Worm (Caenorhabditis elegans) whole organism, L2 larva: Measurements from ENCODE around the gene W03D2.9.

ENCODE experiments used
- C34F6.9 ChIP-seq: fragments of 150-350 bp; optimal IDR thresholded peaks from 2 replicates; lab custom pipeline; 2014; ENCODE audit warnings: missing biosample characterization, missing genetic modification characterization
- F13H6.1 ChIP-seq: sonication (generic microtip); optimal IDR thresholded peaks from 2 replicates; lab custom pipeline; 2016; ENCODE audit warnings: missing genetic modification characterization, missing compliant biosample characterization
- R02D3.7 ChIP-seq: fragments of 150-350 bp; optimal IDR thresholded peaks from 2 replicates; lab custom pipeline; 2014; ENCODE audit warnings: missing biosample characterization, missing genetic modification characterization
- Y55F3AM.14 ChIP-seq: fragments of 200-800 bp; sonication (Bioruptor generic); optimal IDR thresholded peaks from 2 replicates; lab custom pipeline; 2018; ENCODE audit warnings: mild to moderate bottlenecking, missing genetic modification characterization, missing compliant biosample characterization
- ZK546.5 ChIP-seq: sonication (generic microtip); optimal IDR thresholded peaks from 2 replicates; lab custom pipeline; 2017; ENCODE audit warnings: missing biosample characterization, missing genetic modification characterization
- alr-1 ChIP-seq: fragments of 150-350 bp; optimal IDR thresholded peaks from 2 replicates; lab custom pipeline; 2014; ENCODE audit warnings: missing biosample characterization, missing genetic modification characterization
- aly-2 ChIP-seq: fragments of 150-350 bp; optimal IDR thresholded peaks from 2 replicates; lab custom pipeline; 2014; ENCODE audit warnings: missing biosample characterization, missing genetic modification characterization
- ama-1 ChIP-seq: fragments of 150-350 bp; optimal IDR thresholded peaks from 2 replicates; lab custom pipeline; 2018; ENCODE audit warnings: inconsistent platforms
- blmp-1 ChIP-seq: sonication (generic microtip); optimal IDR thresholded peaks from 2 replicates; lab custom pipeline; 2017; ENCODE audit warnings: missing genetic modification characterization, mild to moderate bottlenecking, missing compliant biosample characterization, antibody characterized with exemption, moderate library complexity; ENCODE audit not compliant: insufficient read depth
- ceh-16 ChIP-seq: fragments of 150-350 bp; optimal IDR thresholded peaks from 2 replicates; lab custom pipeline; 2014; ENCODE audit warnings: missing biosample characterization, missing genetic modification characterization
- ceh-82 ChIP-seq: fragments of 150-350 bp; optimal IDR thresholded peaks from 2 replicates; lab custom pipeline; 2014; ENCODE audit warnings: missing biosample characterization, missing genetic modification characterization
- crh-2 ChIP-seq: sonication (generic microtip); optimal IDR thresholded peaks from 2 replicates; lab custom pipeline; 2017; ENCODE audit warnings: missing biosample characterization, missing genetic modification characterization
- dmd-4 ChIP-seq: sonication (generic microtip); optimal IDR thresholded peaks from 2 replicates; lab custom pipeline; 2017; ENCODE audit warnings: missing biosample characterization, missing genetic modification characterization
- egl-27 ChIP-seq: sonication (generic microtip); optimal IDR thresholded peaks from 3 replicates; lab custom pipeline; 2017; ENCODE audit warnings: missing biosample characterization, missing genetic modification reagents, missing genetic modification characterization
- elt-1 ChIP-seq: fragments of 150-350 bp; optimal IDR thresholded peaks from 2 replicates; lab custom pipeline; 2014; ENCODE audit warnings: missing biosample characterization, missing genetic modification characterization
- elt-3 ChIP-seq: sonication (generic microtip); optimal IDR thresholded peaks from 2 replicates; lab custom pipeline; 2017; ENCODE audit warnings: missing biosample characterization, missing genetic modification characterization
- fos-1 ChIP-seq: fragments of 150-350 bp; optimal IDR thresholded peaks from 2 replicates; lab custom pipeline; 2014; ENCODE audit warnings: missing biosample characterization, missing genetic modification characterization
- gmeb-1 ChIP-seq: fragments of 150-350 bp; optimal IDR thresholded peaks from 2 replicates; lab custom pipeline; 2014; ENCODE audit warnings: missing biosample characterization, missing genetic modification characterization
- lin-11 ChIP-seq: fragments of 150-350 bp; sonication (generic microtip); optimal IDR thresholded peaks from 2 replicates; lab custom pipeline; 2014; ENCODE audit warnings: missing biosample characterization, missing genetic modification characterization, inconsistent platforms, mixed read lengths
- lin-13 ChIP-seq: fragments of 150-350 bp; optimal IDR thresholded peaks from 2 replicates; lab custom pipeline; 2014; ENCODE audit warnings: missing biosample characterization, missing genetic modification reagents, missing genetic modification characterization
- lin-39 ChIP-seq: fragments of 150-350 bp; optimal IDR thresholded peaks from 2 replicates; lab custom pipeline; 2014; ENCODE audit warnings: missing biosample characterization, missing genetic modification reagents, missing genetic modification characterization
- lsy-2 ChIP-seq, 2 experiments: fragments of 150-350 bp in 1 of 2; sonication (generic microtip) in 1 of 2; optimal IDR thresholded peaks; 2 replicates each; lab custom pipeline; 2014 to 2017; ENCODE audit warnings: missing biosample characterization in 2 of 2, missing genetic modification characterization in 2 of 2
- mab-5 ChIP-seq: fragments of 150-350 bp; optimal IDR thresholded peaks from 2 replicates; lab custom pipeline; 2014; ENCODE audit warnings: missing biosample characterization, missing genetic modification characterization
- mbf-1 ChIP-seq: sonication (generic microtip); optimal IDR thresholded peaks from 2 replicates; lab custom pipeline; 2017; ENCODE audit warnings: missing biosample characterization, missing genetic modification characterization
- mdl-1 ChIP-seq, 2 experiments: fragments of 150-350 bp in 1 of 2; sonication (generic microtip) in 1 of 2; optimal IDR thresholded peaks; 2 replicates each; lab custom pipeline; 2017; ENCODE audit warnings: missing biosample characterization in 2 of 2, missing genetic modification characterization in 2 of 2
- nhr-10 ChIP-seq: sonication (generic microtip); optimal IDR thresholded peaks from 2 replicates; lab custom pipeline; 2017; ENCODE audit warnings: missing biosample characterization, missing genetic modification characterization
- nhr-11 ChIP-seq: fragments of 150-350 bp; optimal IDR thresholded peaks from 2 replicates; lab custom pipeline; 2014; ENCODE audit warnings: missing biosample characterization, missing genetic modification characterization
- nhr-12 ChIP-seq: fragments of 150-350 bp; optimal IDR thresholded peaks from 2 replicates; lab custom pipeline; 2014; ENCODE audit warnings: missing biosample characterization, missing genetic modification characterization
- nhr-129 ChIP-seq: fragments of 150-350 bp; optimal IDR thresholded peaks from 2 replicates; lab custom pipeline; 2014; ENCODE audit warnings: missing biosample characterization, missing genetic modification characterization
- nhr-21 ChIP-seq: fragments of 150-350 bp; optimal IDR thresholded peaks from 2 replicates; lab custom pipeline; 2014; ENCODE audit warnings: missing biosample characterization, missing genetic modification characterization
- nhr-23 ChIP-seq: fragments of 150-350 bp; optimal IDR thresholded peaks from 2 replicates; lab custom pipeline; 2014; ENCODE audit warnings: missing biosample characterization, missing genetic modification reagents, missing genetic modification characterization
- nhr-237 ChIP-seq: fragments of 150-350 bp; optimal IDR thresholded peaks from 2 replicates; lab custom pipeline; 2014; ENCODE audit warnings: missing biosample characterization, missing genetic modification characterization
- nhr-25 ChIP-seq: fragments of 150-350 bp; sonication (generic microtip); optimal IDR thresholded peaks from 3 replicates; lab custom pipeline; 2014; ENCODE audit warnings: missing biosample characterization, missing genetic modification characterization
- nhr-6 ChIP-seq: fragments of 150-350 bp; optimal IDR thresholded peaks from 2 replicates; lab custom pipeline; 2014; ENCODE audit warnings: missing biosample characterization, missing genetic modification characterization
- nhr-77 ChIP-seq: fragments of 150-350 bp; optimal IDR thresholded peaks from 2 replicates; lab custom pipeline; 2014; ENCODE audit warnings: missing biosample characterization, missing genetic modification characterization
- peb-1 ChIP-seq: fragments of 150-350 bp; optimal IDR thresholded peaks from 2 replicates; lab custom pipeline; 2014; ENCODE audit warnings: missing biosample characterization, missing genetic modification characterization
- sem-4 ChIP-seq: fragments of 150-350 bp; optimal IDR thresholded peaks from 2 replicates; lab custom pipeline; 2014; ENCODE audit warnings: missing biosample characterization, missing genetic modification reagents, missing genetic modification characterization
- skn-1 ChIP-seq: sonication (generic microtip); optimal IDR thresholded peaks from 2 replicates; lab custom pipeline; 2017; ENCODE audit warnings: missing biosample characterization, missing genetic modification characterization
- sma-3 ChIP-seq: sonication (generic microtip); optimal IDR thresholded peaks from 2 replicates; lab custom pipeline; 2016; ENCODE audit warnings: missing genetic modification reagents, missing genetic modification characterization, missing compliant biosample characterization
- sma-9 ChIP-seq, 2 experiments: fragments of 150-350 bp in 1 of 2; sonication (generic microtip) in 1 of 2; optimal IDR thresholded peaks; 2 replicates each; lab custom pipeline; 2014 to 2016; ENCODE audit warnings: missing genetic modification characterization in 2 of 2, mild to moderate bottlenecking in 1 of 2, missing biosample characterization in 1 of 2, missing compliant biosample characterization in 1 of 2, missing genetic modification reagents in 1 of 2, moderate library complexity in 1 of 2
- snpc-4 ChIP-seq: fragments of 150-350 bp; optimal IDR thresholded peaks from 2 replicates; lab custom pipeline; 2014; ENCODE audit warnings: missing biosample characterization, missing genetic modification characterization
- unc-39 ChIP-seq: fragments of 150-350 bp; optimal IDR thresholded peaks from 2 replicates; lab custom pipeline; 2014; ENCODE audit warnings: missing biosample characterization, missing genetic modification characterization
- unc-55 ChIP-seq: fragments of 150-350 bp; sonication (generic microtip); optimal IDR thresholded peaks from 3 replicates; lab custom pipeline; 2014; ENCODE audit warnings: missing biosample characterization, missing genetic modification reagents, missing genetic modification characterization
- unc-62 ChIP-seq: fragments of 150-350 bp; optimal IDR thresholded peaks from 2 replicates; lab custom pipeline; 2014; ENCODE audit warnings: missing biosample characterization, missing genetic modification reagents, missing genetic modification characterization
- zag-1 ChIP-seq: fragments of 150-350 bp; optimal IDR thresholded peaks from 2 replicates; lab custom pipeline; 2014; ENCODE audit warnings: missing biosample characterization, missing genetic modification characterization
- ztf-1 ChIP-seq: fragments of 200-800 bp; sonication (Bioruptor generic); conservative IDR thresholded peaks from 2 replicates; pipeline ENCODE4 v1.3.6; 2022; ENCODE audit warnings: missing genetic modification characterization, missing compliant biosample characterization
- ztf-11 ChIP-seq: sonication (generic microtip); optimal IDR thresholded peaks from 2 replicates; lab custom pipeline; 2017; ENCODE audit warnings: missing biosample characterization, missing genetic modification characterization
- ztf-4 ChIP-seq: fragments of 150-350 bp; optimal IDR thresholded peaks from 2 replicates; lab custom pipeline; 2014; ENCODE audit warnings: missing biosample characterization, missing genetic modification characterization

Gene W03D2.9

ce11 chrIV:4051539-4051938 lies 23.0 kb downstream of the W03D2.9 start, which contains the start of gene wrt-5:
Gene wrt-5 (minus strand): TSS chrIV:4051639.
- TF ChIP-seq nhr-6 (tag; lab: Kevin White, UChicago) (no peak), ztf-11 (tag; lab: Kevin White, UChicago) (no peak), nhr-21 (tag; lab: Kevin White, UChicago) (no peak), nhr-77 (tag; lab: Kevin White, UChicago) (no peak), egl-27 (tag; lab: Kevin White, UChicago) (no peak), elt-1 (tag; lab: Kevin White, UChicago) (no peak), lin-13 (GFP tag; lab: Kevin White, UChicago) (no peak), aly-2 (tag; lab: Kevin White, UChicago) (no peak), nhr-237 (no peak)

ce11 chrIV:4049398-4049998 lies 25.0 kb downstream of the W03D2.9 start, which contains the start of gene pcn-1:
Gene pcn-1 (minus strand): TSS chrIV:4049448.
- TF ChIP-seq lsy-2 (tag; optimal IDR thresholded peaks at IDR 0.05; lab: Kevin White, UChicago) (peak; percentile 94 to 96), ztf-1 (GFP tag; lab: Robert Waterston, UW) (0 out of 2 replicates have a peak, but pooled peaks have one; percentile 43), ama-1 (lab: Kevin White, UChicago) (peak; percentile 43), F13H6.1 (tag; lab: Kevin White, UChicago) (peak; percentile 93), ZK546.5 (tag; lab: Kevin White, UChicago) (peak; percentile 53), aly-2 (tag; lab: Kevin White, UChicago) (no peak), mbf-1 (peak; percentile 20), unc-55 (GFP tag; lab: Kevin White, UChicago) (peak; percentile 94), blmp-1 (tag; lab: Kevin White, UChicago) (peak; percentile 51), unc-39 (tag; lab: Kevin White, UChicago) (no peak), R02D3.7 (tag; lab: Kevin White, UChicago) (peak; percentile 68), lin-13 (GFP tag; lab: Kevin White, UChicago) (peak; percentile 89), snpc-4 (tag; lab: Kevin White, UChicago) (peak; percentile 70), mdl-1 (tag; optimal IDR thresholded peaks at IDR 0.05; lab: Kevin White, UChicago) (peak in 1 of 2 experiments; percentile 14), nhr-77 (tag; lab: Kevin White, UChicago) (peak; percentile 73), crh-2 (tag; lab: Kevin White, UChicago) (peak; percentile 97), Y55F3AM.14 (peak; percentile 83), nhr-129 (peak; percentile 77), egl-27 (tag; lab: Kevin White, UChicago) (peak; percentile 90), sma-3 (peak; percentile 96), nhr-6 (tag; lab: Kevin White, UChicago) (peak; percentile 83), ceh-16 (tag; lab: Kevin White, UChicago) (peak; percentile 71), gmeb-1 (peak; percentile 99), lin-11 (tag; lab: Kevin White, UChicago) (peak; percentile 78), elt-1 (tag; lab: Kevin White, UChicago) (no peak), lin-39 (no peak), mab-5 (peak; percentile 93), dmd-4 (tag; lab: Kevin White, UChicago) (peak; percentile 75), sma-9 (GFP tag; optimal IDR thresholded peaks at IDR 0.05; lab: Kevin White, UChicago) (peak; percentile 95), sma-9 (tag; optimal IDR thresholded peaks at IDR 0.05; lab: Kevin White, UChicago) (no peak), C34F6.9 (peak; percentile 98), ceh-82 (tag; lab: Kevin White, UChicago) (peak; percentile 33), nhr-25 (tag; lab: Kevin White, UChicago) (peak; percentile 97), fos-1 (tag; lab: Kevin White, UChicago) (peak; percentile 87), nhr-23 (tag; lab: Kevin White, UChicago) (no peak), zag-1 (tag; lab: Kevin White, UChicago) (peak; percentile 21), unc-62 (GFP tag; lab: Kevin White, UChicago) (no peak), alr-1 (tag; lab: Kevin White, UChicago) (no peak), peb-1 (tag; lab: Kevin White, UChicago) (no peak), nhr-21 (tag; lab: Kevin White, UChicago) (peak; percentile 95), elt-3 (tag; lab: Kevin White, UChicago) (no peak), nhr-237 (peak; percentile 29), sem-4 (tag; lab: Kevin White, UChicago) (peak; percentile 85), ztf-4 (tag; lab: Kevin White, UChicago) (peak; percentile 78), nhr-10 (tag; lab: Kevin White, UChicago) (peak; percentile 61), ztf-11 (tag; lab: Kevin White, UChicago) (no peak), nhr-11 (tag; lab: Kevin White, UChicago) (no peak), skn-1 (tag; lab: Kevin White, UChicago) (no peak), nhr-12 (peak; percentile 34)
